Fruit fly (Drosophila melanogaster) Kc167 (cell line): ENCODE measurements around the gene Sodq.

Experiments used
- Myc ChIP-seq: fragments of >200 bp; optimal IDR thresholded peaks from 2 replicates; lab custom pipeline; 2017; ENCODE audit warnings: missing external identifiers
- Sin3A ChIP-seq: fragments of >200 bp; optimal IDR thresholded peaks from 2 replicates; lab custom pipeline; 2018; ENCODE audit warnings: missing external identifiers
- h ChIP-seq: fragments of >200 bp; optimal IDR thresholded peaks from 3 replicates; lab custom pipeline; 2018; ENCODE audit warnings: missing external identifiers
- insv ChIP-seq: fragments of >200 bp; optimal IDR thresholded peaks from 3 replicates; lab custom pipeline; 2018; ENCODE audit warnings: missing external identifiers
- psq ChIP-seq: fragments of >200 bp; optimal IDR thresholded peaks from 2 replicates; lab custom pipeline; 2017; ENCODE audit warnings: missing external identifiers
- ttk ChIP-seq: sonication (Bioruptor generic); optimal IDR thresholded peaks from 2 replicates; lab custom pipeline; 2017; ENCODE audit warnings: missing external identifiers

DNA sequence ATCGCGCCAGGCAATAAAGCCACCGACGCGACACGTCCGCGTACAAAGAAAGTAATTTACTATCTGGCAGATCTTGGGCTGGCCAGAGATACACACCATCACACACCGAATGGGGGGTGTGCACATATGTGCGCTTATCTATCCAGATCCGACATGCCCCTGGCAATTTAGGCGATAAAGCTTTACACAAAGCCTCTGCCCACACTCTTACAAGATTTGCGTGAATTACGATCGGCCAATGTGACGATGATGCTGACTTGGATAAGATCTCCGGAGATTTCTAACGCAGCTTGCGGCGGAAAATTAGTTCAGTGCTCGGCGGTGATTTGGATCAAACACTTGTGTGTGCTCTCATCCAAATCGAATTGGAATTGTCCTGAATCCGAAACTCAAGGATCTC is 11.1 kb downstream of the Sodq start, which contains the start of gene kumpel:
- TF ChIP-seq psq (lab: Kevin White, UChicago) (no peak), insv (no peak), Sin3A (no peak), ttk (lab: Kevin White, UChicago) (no peak), h (lab: Kevin White, UChicago) (no peak), Myc (lab: Kevin White, UChicago) (no peak)
